Worm (Caenorhabditis elegans) whole organism, young adult: Measurements from ENCODE around the gene T10H10.2.

Experiments
- B0019.2 ChIP-seq: fragments of 200-800 bp; sonication (Bioruptor generic); conservative IDR thresholded peaks from 2 replicates; pipeline ENCODE4 v1.3.6; 2022; ENCODE audit warnings: missing genetic modification reagents, missing genetic modification characterization, missing compliant biosample characterization
- C17E4.6 ChIP-seq: fragments of 200-800 bp; sonication (Bioruptor generic); IDR thresholded peaks from 2 replicates; pipeline ENCODE4 v1.3.6; 2022; ENCODE audit warnings: missing genetic modification reagents, missing genetic modification characterization, missing compliant biosample characterization
- F39B2.1 ChIP-seq: fragments of 200-800 bp; sonication (Bioruptor generic); IDR thresholded peaks from 2 replicates; pipeline ENCODE4 v1.3.6; 2022; ENCODE audit warnings: missing genetic modification reagents, missing genetic modification characterization, missing compliant biosample characterization
- K12H6.12 ChIP-seq: fragments of 200-800 bp; sonication (Bioruptor generic); optimal IDR thresholded peaks from 2 replicates; lab custom pipeline; 2018; ENCODE audit warnings: mild to moderate bottlenecking, missing genetic modification characterization, missing compliant biosample characterization
- Y53F4B.3 ChIP-seq: fragments of 200-800 bp; sonication (Bioruptor generic); IDR thresholded peaks from 2 replicates; pipeline ENCODE4 v1.3.6; 2022; ENCODE audit warnings: missing genetic modification reagents, missing genetic modification characterization, missing compliant biosample characterization
- Y56A3A.18 ChIP-seq: fragments of 200-800 bp; sonication (Bioruptor generic); IDR thresholded peaks from 2 replicates; pipeline ENCODE4 v1.3.6; 2022; ENCODE audit warnings: missing genetic modification reagents, missing genetic modification characterization, missing compliant biosample characterization
- akir-1 ChIP-seq: fragments of 200-800 bp; sonication (Bioruptor generic); optimal IDR thresholded peaks from 2 replicates; lab custom pipeline; 2018; ENCODE audit warnings: mild to moderate bottlenecking, missing genetic modification characterization, moderate library complexity, missing compliant biosample characterization
- aptf-2 ChIP-seq: fragments of 200-800 bp; sonication (Bioruptor generic); conservative IDR thresholded peaks from 2 replicates; pipeline ENCODE4 v1.3.6; 2022; ENCODE audit warnings: missing genetic modification reagents, missing genetic modification characterization, missing compliant biosample characterization
- attf-5 ChIP-seq: fragments of 200-800 bp; sonication (Bioruptor generic); optimal IDR thresholded peaks from 2 replicates; lab custom pipeline; 2018; ENCODE audit warnings: mild to moderate bottlenecking, missing genetic modification characterization, missing compliant biosample characterization
- attf-6 ChIP-seq: fragments of 200-800 bp; sonication (Bioruptor generic); IDR thresholded peaks from 2 replicates; pipeline ENCODE4 v1.3.6; 2022; ENCODE audit warnings: missing genetic modification reagents, missing genetic modification characterization, missing compliant biosample characterization
- bed-2 ChIP-seq: fragments of 200-800 bp; sonication (Bioruptor generic); IDR thresholded peaks from 2 replicates; pipeline ENCODE4 v1.3.6; 2022; ENCODE audit warnings: missing genetic modification reagents, missing genetic modification characterization, missing compliant biosample characterization
- ccch-3 ChIP-seq: fragments of 200-800 bp; sonication (Bioruptor generic); optimal IDR thresholded peaks from 2 replicates; lab custom pipeline; 2018; ENCODE audit warnings: mild to moderate bottlenecking, missing genetic modification characterization, missing compliant biosample characterization
- ceh-40 ChIP-seq: fragments of 200-800 bp; sonication (Bioruptor generic); IDR thresholded peaks from 2 replicates; pipeline ENCODE4 v1.3.6; 2022; ENCODE audit warnings: missing genetic modification characterization, missing compliant biosample characterization
- ceh-91 ChIP-seq: fragments of 200-800 bp; sonication (Bioruptor generic); IDR thresholded peaks from 2 replicates; pipeline ENCODE4 v1.3.6; 2022; ENCODE audit warnings: missing genetic modification reagents, missing genetic modification characterization, missing compliant biosample characterization
- die-1 ChIP-seq: sonication (generic microtip); optimal IDR thresholded peaks from 2 replicates; lab custom pipeline; 2016; ENCODE audit warnings: missing genotype, mild to moderate bottlenecking, missing genetic modification characterization, missing compliant biosample characterization
- dox-1 ChIP-seq: fragments of 200-800 bp; sonication (Bioruptor generic); IDR thresholded peaks from 2 replicates; pipeline ENCODE4 v1.3.6; 2022; ENCODE audit warnings: missing genetic modification reagents, missing genetic modification characterization, missing compliant biosample characterization
- dpl-1 ChIP-seq: fragments of 150-350 bp; optimal IDR thresholded peaks from 2 replicates; lab custom pipeline; 2014; ENCODE audit warnings: missing biosample characterization, missing genetic modification reagents, missing genetic modification characterization
- egrh-3 ChIP-seq: fragments of 200-800 bp; sonication (Bioruptor generic); IDR thresholded peaks from 2 replicates; pipeline ENCODE4 v1.3.6; 2022; ENCODE audit warnings: missing genetic modification reagents, missing genetic modification characterization, missing compliant biosample characterization
- ekl-4 ChIP-seq: fragments of 200-800 bp; sonication (Bioruptor generic); IDR thresholded peaks from 2 replicates; pipeline ENCODE4 v1.3.6; 2022; ENCODE audit warnings: missing genetic modification reagents, missing genetic modification characterization, missing compliant biosample characterization
- ets-4 ChIP-seq: fragments of 200-800 bp; sonication (Bioruptor generic); optimal IDR thresholded peaks from 2 replicates; lab custom pipeline; 2018; ENCODE audit warnings: mild to moderate bottlenecking, missing genetic modification characterization, missing compliant biosample characterization
- gei-17 ChIP-seq: fragments of 200-800 bp; sonication (Bioruptor generic); optimal IDR thresholded peaks from 2 replicates; lab custom pipeline; 2018; ENCODE audit warnings: mild to moderate bottlenecking, missing genetic modification characterization, missing compliant biosample characterization
- hmg-1.2 ChIP-seq: fragments of 200-800 bp; sonication (Bioruptor generic); IDR thresholded peaks from 2 replicates; pipeline ENCODE4 v1.3.6; 2022; ENCODE audit warnings: missing genetic modification reagents, missing genetic modification characterization, missing compliant biosample characterization
- hrde-1 ChIP-seq: sonication (generic microtip); optimal IDR thresholded peaks from 2 replicates; lab custom pipeline; 2016; ENCODE audit warnings: missing genetic modification characterization, mild to moderate bottlenecking, missing compliant biosample characterization, moderate library complexity, missing genotype, missing genetic modification reagents, borderline replicate concordance
- lag-1 ChIP-seq: fragments of 200-800 bp; sonication (Bioruptor generic); IDR thresholded peaks from 2 replicates; pipeline ENCODE4 v1.3.6; 2022; ENCODE audit warnings: missing genetic modification reagents, missing genetic modification characterization, missing compliant biosample characterization
- lin-40 ChIP-seq: sonication (generic microtip); optimal IDR thresholded peaks from 2 replicates; lab custom pipeline; 2016; ENCODE audit warnings: missing genetic modification characterization, mild to moderate bottlenecking, missing compliant biosample characterization, missing genotype, missing genetic modification reagents
- lir-1 ChIP-seq: fragments of 200-800 bp; sonication (Bioruptor generic); conservative IDR thresholded peaks from 2 replicates; pipeline ENCODE4 v1.3.6; 2022; ENCODE audit warnings: missing genetic modification reagents, missing genetic modification characterization, missing compliant biosample characterization
- mel-28 ChIP-seq: sonication (generic microtip); optimal IDR thresholded peaks from 2 replicates; lab custom pipeline; 2016; ENCODE audit warnings: borderline replicate concordance, mild to moderate bottlenecking, missing genetic modification characterization, missing compliant biosample characterization
- mxl-1 ChIP-seq: sonication (generic microtip); optimal IDR thresholded peaks from 2 replicates; lab custom pipeline; 2016; ENCODE audit warnings: missing genetic modification characterization, missing compliant biosample characterization
- nfya-1 ChIP-seq: sonication (generic microtip); optimal IDR thresholded peaks from 2 replicates; lab custom pipeline; 2017; ENCODE audit warnings: antibody characterized with exemption, missing compliant biosample characterization, missing genetic modification characterization, borderline replicate concordance; ENCODE audit not compliant: insufficient read depth
- nfya-2 ChIP-seq: fragments of 200-800 bp; sonication (Bioruptor generic); IDR thresholded peaks from 2 replicates; pipeline ENCODE4 v1.3.6; 2022; ENCODE audit warnings: missing genetic modification reagents, missing genetic modification characterization, missing compliant biosample characterization
- nfyb-1 ChIP-seq: fragments of 200-800 bp; sonication (Bioruptor generic); IDR thresholded peaks from 2 replicates; pipeline ENCODE4 v1.3.6; 2022; ENCODE audit warnings: missing genetic modification reagents, missing genetic modification characterization, missing compliant biosample characterization
- rcor-1 ChIP-seq: fragments of 200-800 bp; sonication (Bioruptor generic); IDR thresholded peaks from 2 replicates; pipeline ENCODE4 v1.3.6; 2022; ENCODE audit warnings: missing genetic modification reagents, missing genetic modification characterization, missing compliant biosample characterization
- rpc-1 ChIP-seq, 2 experiments: fragments of 150-350 bp in 1 of 2; sonication (generic microtip) in 1 of 2; optimal IDR thresholded peaks; 2 replicates each; lab custom pipeline; 2014 to 2018; ENCODE audit warnings: missing biosample characterization in 1 of 2, missing genetic modification characterization in 1 of 2, missing genetic modification reagents in 1 of 2, missing genotype in 1 of 2
- snpc-3.4 ChIP-seq: sonication (generic microtip); optimal IDR thresholded peaks from 2 replicates; lab custom pipeline; 2017; ENCODE audit warnings: missing genetic modification characterization, mild to moderate bottlenecking, missing compliant biosample characterization, antibody characterized with exemption, moderate library complexity, missing genotype, missing genetic modification reagents
- snpc-4 ChIP-seq, 5 experiments: fragments of 150-350 bp in 1 of 5; sonication (generic microtip) in 4 of 5; optimal IDR thresholded peaks; 2 replicates each; lab custom pipeline; 2014 to 2018; ENCODE audit warnings: missing genetic modification characterization in 5 of 5, missing biosample characterization in 3 of 5, antibody characterized with exemption in 2 of 5, mild to moderate bottlenecking in 2 of 5, missing compliant biosample characterization in 2 of 5, missing genotype in 2 of 5, moderate library complexity in 2 of 5, missing genetic modification reagents in 1 of 5
- somi-1 ChIP-seq: fragments of 200-800 bp; sonication (Bioruptor generic); optimal IDR thresholded peaks from 2 replicates; lab custom pipeline; 2018; ENCODE audit warnings: mild to moderate bottlenecking, missing genetic modification characterization, missing compliant biosample characterization
- tlf-1 ChIP-seq: fragments of 200-800 bp; sonication (Bioruptor generic); optimal IDR thresholded peaks from 2 replicates; lab custom pipeline; 2018; ENCODE audit warnings: mild to moderate bottlenecking, missing genetic modification characterization, missing compliant biosample characterization
- unc-130 ChIP-seq: sonication (generic microtip); optimal IDR thresholded peaks from 2 replicates; lab custom pipeline; 2016; ENCODE audit warnings: missing genetic modification reagents, missing genetic modification characterization, missing compliant biosample characterization
- zfh-2 ChIP-seq: fragments of 200-800 bp; sonication (Bioruptor generic); conservative IDR thresholded peaks from 2 replicates; pipeline ENCODE4 v1.3.6; 2022; ENCODE audit warnings: missing genetic modification reagents, missing genetic modification characterization, missing compliant biosample characterization
- ztf-18 ChIP-seq: sonication (generic microtip); optimal IDR thresholded peaks from 2 replicates; lab custom pipeline; 2016; ENCODE audit warnings: missing genotype, mild to moderate bottlenecking, missing genetic modification characterization, missing compliant biosample characterization
- ztf-25 ChIP-seq: fragments of 200-800 bp; sonication (Bioruptor generic); IDR thresholded peaks from 2 replicates; pipeline ENCODE4 v1.3.6; 2022; ENCODE audit warnings: missing genetic modification reagents, missing genetic modification characterization, missing compliant biosample characterization
- ztf-6 ChIP-seq: fragments of 200-800 bp; sonication (Bioruptor generic); IDR thresholded peaks from 2 replicates; pipeline ENCODE4 v1.3.6; 2022; ENCODE audit warnings: missing genetic modification reagents, missing genetic modification characterization, missing compliant biosample characterization

Gene T10H10.2

DNA sequence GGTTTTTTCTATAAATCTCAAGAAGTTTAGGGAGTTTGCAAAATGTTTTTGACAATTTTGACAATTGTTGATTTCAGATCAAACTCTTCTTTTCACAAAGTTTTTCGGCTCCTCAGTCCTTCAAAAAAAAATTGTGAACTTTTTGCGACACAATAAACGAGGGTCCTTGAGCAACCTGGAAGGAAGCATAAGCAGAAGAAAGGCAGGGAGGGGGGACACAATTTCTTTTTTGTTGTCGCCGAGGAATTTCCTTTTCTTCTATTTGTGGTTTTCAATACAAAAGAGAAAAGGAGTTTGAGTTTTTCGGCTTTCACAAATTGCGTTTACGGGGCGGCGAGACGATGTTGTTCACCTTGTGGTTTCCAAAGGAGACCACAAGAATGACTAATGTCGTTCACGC lies 27.8 kb upstream of the T10H10.2 start:
- TF ChIP-seq zfh-2 (GFP tag; lab: Robert Waterston, UW): no peak
- TF ChIP-seq C17E4.6 (GFP tag; lab: Robert Waterston, UW): no peak
- no peak for TF ChIP-seq dox-1 (GFP tag; lab: Robert Waterston, UW)
- TF ChIP-seq lag-1 (GFP tag; lab: Robert Waterston, UW): no peak
- no peak for TF ChIP-seq B0019.2 (GFP tag; lab: Robert Waterston, UW)
- no peak for TF ChIP-seq ekl-4 (GFP tag; lab: Robert Waterston, UW)
- no peak for TF ChIP-seq Y53F4B.3 (GFP tag; lab: Robert Waterston, UW)
- no peak for TF ChIP-seq ztf-25 (GFP tag; lab: Robert Waterston, UW)
- no peak for TF ChIP-seq egrh-3 (GFP tag; lab: Robert Waterston, UW)
- TF ChIP-seq tlf-1 (GFP tag; lab: Kevin White, UChicago): no peak

DNA sequence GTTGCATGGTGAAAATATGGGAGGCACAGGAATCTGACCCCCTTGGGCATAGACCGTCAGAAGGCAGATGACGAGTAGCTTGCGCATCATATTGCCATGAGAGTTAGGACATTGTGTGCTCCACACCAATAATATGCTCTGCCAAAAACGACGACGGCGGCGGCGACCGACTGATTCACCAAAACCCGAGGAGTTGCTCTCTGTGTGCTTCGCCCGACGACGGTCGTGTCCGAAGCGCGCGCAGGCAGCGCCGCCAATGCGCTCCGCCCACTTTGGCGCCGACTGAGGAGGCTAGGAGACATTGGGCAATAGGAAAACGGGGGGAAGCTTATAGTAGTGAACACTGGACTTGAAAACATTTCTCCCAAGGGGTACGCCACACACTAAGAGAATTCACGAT lies 26.6 kb upstream of the T10H10.2 start, which contains the start of gene AH9.6:
AH9.6 (minus strand) TSS at position 183 of the 400 bp plus-strand sequence.
- 0 out of 2 replicates have a peak, but pooled peaks have one; percentile 18 for TF ChIP-seq nfyb-1
- TF ChIP-seq bed-2 (GFP tag; lab: Robert Waterston, UW): 0 out of 2 replicates have a peak, but pooled peaks have one; percentile 52
- TF ChIP-seq mxl-1 (tag; lab: Kevin White, UChicago): no peak
- no peak for TF ChIP-seq somi-1 (GFP tag; lab: Kevin White, UChicago)
- TF ChIP-seq hmg-1.2 (GFP tag; lab: Robert Waterston, UW): no peak
- peak; percentile 62; the same call in 1 of the 2 replicates for TF ChIP-seq egrh-3 (GFP tag; lab: Robert Waterston, UW)
- TF ChIP-seq ccch-3 (GFP tag; lab: Kevin White, UChicago): no peak
- TF ChIP-seq snpc-3.4 (tag; lab: Kevin White, UChicago): no peak

DNA sequence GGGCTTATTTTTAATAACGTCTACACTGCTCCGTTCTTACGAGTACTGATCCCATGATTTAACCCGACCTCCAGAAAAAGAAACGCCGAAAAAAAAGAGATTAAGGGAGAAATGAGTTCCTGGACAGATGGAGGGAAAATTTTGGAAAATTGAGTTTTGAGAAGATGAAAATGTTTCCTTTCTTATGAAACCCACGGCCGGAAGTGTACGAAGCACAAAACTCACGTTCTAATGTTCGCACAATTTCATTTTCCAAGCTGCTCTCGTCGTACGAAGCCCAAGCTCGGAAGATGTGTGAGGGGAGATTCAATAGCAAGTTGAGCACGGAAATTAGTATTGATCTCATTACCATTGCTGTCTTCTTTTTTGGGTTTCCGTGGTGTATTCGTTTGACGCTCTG lies 23.1 kb upstream of the T10H10.2 start:
- TF ChIP-seq K12H6.12: no peak
- TF ChIP-seq F39B2.1 (GFP tag; lab: Robert Waterston, UW): no peak
- no peak for TF ChIP-seq lin-40 (tag; lab: Kevin White, UChicago)
- no peak for TF ChIP-seq Y56A3A.18
- no peak for TF ChIP-seq snpc-4 (GFP tag; optimal IDR thresholded peaks at IDR 0.05; lab: Kevin White, UChicago)
- TF ChIP-seq snpc-4 (tag; optimal IDR thresholded peaks at IDR 0.05; lab: Kevin White, UChicago): no peak
- no peak for TF ChIP-seq ekl-4 (GFP tag; lab: Robert Waterston, UW)
- TF ChIP-seq mel-28 (tag; lab: Kevin White, UChicago): no peak
- TF ChIP-seq unc-130 (GFP tag; lab: Kevin White, UChicago): no peak
- TF ChIP-seq gei-17 (GFP tag; lab: Kevin White, UChicago): no peak
- TF ChIP-seq attf-5 (GFP tag; lab: Kevin White, UChicago): no peak
- no peak for TF ChIP-seq ceh-40 (GFP tag; lab: Robert Waterston, UW)
- no peak for TF ChIP-seq lir-1 (GFP tag; lab: Robert Waterston, UW)
- TF ChIP-seq rcor-1: no peak

- no peak for TF ChIP-seq nfya-2 (GFP tag; lab: Robert Waterston, UW)
- no peak for TF ChIP-seq nfya-1 (tag; lab: Kevin White, UChicago)
- TF ChIP-seq ztf-18 (tag; lab: Kevin White, UChicago): no peak
- no peak for TF ChIP-seq die-1 (tag; lab: Kevin White, UChicago)
- no peak for TF ChIP-seq ztf-6 (GFP tag; lab: Robert Waterston, UW)
- TF ChIP-seq akir-1 (GFP tag; lab: Kevin White, UChicago): no peak
- TF ChIP-seq ets-4: no peak
- no peak for TF ChIP-seq dpl-1 (GFP tag; lab: Kevin White, UChicago)
- no peak for TF ChIP-seq rpc-1 (optimal IDR thresholded peaks at IDR 0.05; lab: Kevin White, UChicago)
- TF ChIP-seq rpc-1 (tag; optimal IDR thresholded peaks at IDR 0.05; lab: Kevin White, UChicago): no peak
- no peak for TF ChIP-seq attf-6
- TF ChIP-seq hrde-1 (tag; lab: Kevin White, UChicago): no peak
- no peak for TF ChIP-seq ceh-91 (GFP tag; lab: Robert Waterston, UW)
- TF ChIP-seq aptf-2 (GFP tag; lab: Robert Waterston, UW): no peak
Measured at ce11 chrX:2274237-2274636, 20.3 kb upstream of the T10H10.2 start, which contains the start of gene AH9.4. TSS of gene AH9.4 (minus strand) at chrX:2274337.
